Worm (Caenorhabditis elegans) whole organism, L4/young adult: ENCODE measurements around the gene mksr-2.

ENCODE experiments used
- W03F9.2 ChIP-seq: fragments of 150-350 bp; optimal IDR thresholded peaks from 2 replicates; lab custom pipeline; 2014; ENCODE audit warnings: missing biosample characterization, missing genetic modification characterization
- dao-5 ChIP-seq: sonication (generic microtip); optimal IDR thresholded peaks from 2 replicates; lab custom pipeline; 2016; ENCODE audit warnings: missing genotype, missing genetic modification characterization, moderate library complexity, missing compliant biosample characterization
- him-1 ChIP-seq: sonication (generic microtip); optimal IDR thresholded peaks from 2 replicates; lab custom pipeline; 2016; ENCODE audit warnings: missing genotype, missing genetic modification reagents, missing genetic modification characterization, missing compliant biosample characterization

DNA sequence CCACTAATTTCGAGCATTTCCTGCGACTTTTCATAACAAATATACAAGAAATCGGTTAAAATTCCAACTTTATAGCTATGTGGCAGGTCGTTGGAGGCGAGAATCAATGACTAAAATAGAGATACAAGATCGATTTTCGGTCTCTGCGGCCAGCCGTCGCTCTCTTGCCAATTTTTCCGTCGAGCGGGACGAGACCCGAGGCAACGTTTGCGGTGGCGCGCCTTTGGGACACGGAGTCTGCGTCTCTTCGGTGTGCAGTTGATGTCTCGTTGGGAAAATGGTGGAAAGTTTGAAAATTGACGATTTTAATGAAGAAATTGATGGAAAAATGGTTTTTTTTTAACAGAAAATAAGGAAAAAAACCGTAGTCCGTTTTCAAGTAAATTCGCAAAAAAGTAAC is 10.4 kb upstream of the mksr-2 start:
- no peak for TF ChIP-seq W03F9.2 (tag; lab: Kevin White, UChicago)
- no peak for TF ChIP-seq him-1
- TF ChIP-seq dao-5 (tag; lab: Kevin White, UChicago), result no peak
